Fruit fly (Drosophila melanogaster): ENCODE measurements around the gene CG43083.

CG43083 gene

DNA sequence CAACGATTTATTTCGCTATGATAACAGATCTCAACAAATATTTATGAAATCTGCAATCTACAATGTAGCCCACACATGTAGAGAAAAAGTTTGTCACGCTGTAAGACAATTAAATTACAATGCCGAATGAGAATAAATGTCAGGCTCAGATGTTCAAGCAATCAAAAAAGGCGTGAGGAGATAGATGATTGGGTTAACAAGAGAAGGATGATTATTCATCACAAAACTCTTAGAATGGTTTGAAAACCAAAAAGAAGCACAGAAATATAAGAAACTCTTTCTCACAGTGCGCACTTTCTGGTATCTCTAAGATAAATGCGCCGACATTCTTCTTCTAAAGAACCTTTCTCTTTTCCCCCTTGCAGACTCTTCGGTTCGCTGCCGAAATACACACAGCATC is 48.3 kb upstream of the CG43083 start (continued):
- TF ChIP-seq Doc3 (GFP tag; IDR thresholded peaks at IDR 0.05; ENCODE audit: partially characterized antibody), result no peak
- TF ChIP-seq CG30020 (tag; optimal IDR thresholded peaks at IDR 0.05), result no peak
- TF ChIP-seq pnt (GFP tag; optimal IDR thresholded peaks at IDR 0.05), result no peak
- 0 out of 3 replicates have a peak, but pooled peaks have one; percentile 63 for TF ChIP-seq ci (GFP tag; IDR thresholded peaks at IDR 0.05)
- TF ChIP-seq Chrac-16 (GFP tag; optimal IDR thresholded peaks at IDR 0.05), result peak; percentile 1
- no peak for TF ChIP-seq Nf-YC (tag; optimal IDR thresholded peaks at IDR 0.05)

DNA sequence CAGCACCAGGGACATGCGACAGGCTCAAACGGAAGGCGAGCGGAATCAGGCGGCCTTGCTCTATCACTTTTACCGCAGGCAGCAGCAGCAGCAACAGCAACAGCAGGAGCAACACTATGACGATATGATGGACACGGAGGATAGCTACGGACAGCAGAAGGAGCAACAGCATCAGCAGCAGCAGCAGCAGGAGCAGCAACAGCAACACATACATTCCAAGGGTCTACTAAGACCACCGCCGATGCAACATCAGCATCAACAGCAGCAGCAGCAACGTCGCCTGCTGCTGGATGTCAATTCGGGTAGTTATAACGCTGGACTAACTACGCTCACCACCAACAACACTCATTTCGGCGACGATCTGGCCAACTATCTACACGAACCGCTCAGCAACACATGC is 43.4 kb upstream of the CG43083 start:
- TF ChIP-seq CG2889 (GFP tag; IDR thresholded peaks at IDR 0.05) (no peak), Med (GFP tag) (peak; percentile 51)

dm6 chr3L:15610109-15610508 is 38.3 kb upstream of the CG43083 start, which contains the start of gene CG7650:
Gene CG7650 (minus strand): TSS chr3L:15610386.
- TF ChIP-seq sens (GFP tag) (peak; percentile 66), chinmo (GFP tag; IDR thresholded peaks at IDR 0.05; ENCODE audit: partially characterized antibody) (peak; percentile 87; the same call in 2 of the 4 replicates), mld (GFP tag; IDR thresholded peaks at IDR 0.05; ENCODE audit: partially characterized antibody) (peak; percentile 74; the same call in 2 of the 3 replicates), HLH4C (GFP tag; IDR thresholded peaks at IDR 0.05; ENCODE audit: partially characterized antibody) (peak; percentile 84), Jarid2 (GFP tag; optimal IDR thresholded peaks at IDR 0.05) (no peak), E2f2 (GFP tag; IDR thresholded peaks at IDR 0.05) (peak; percentile 95), az2 (GFP tag; optimal IDR thresholded peaks at IDR 0.05) (no peak), vnd (GFP tag; IDR thresholded peaks at IDR 0.05; ENCODE audit: partially characterized antibody) (peak; percentile 83), pros (GFP tag; optimal IDR thresholded peaks at IDR 0.05) (no peak), MBD-R2 (GFP tag; IDR thresholded peaks at IDR 0.05) (peak; percentile 68), CG3838 (GFP tag; optimal IDR thresholded peaks at IDR 0.05) (no peak), sna (GFP tag; IDR thresholded peaks at IDR 0.05; ENCODE audit: partially characterized antibody) (peak; percentile 81), Ets65A (GFP tag) (no peak), Sry-δ (GFP tag; optimal IDR thresholded peaks at IDR 0.05) (peak; percentile 73), CG6813 (GFP tag; optimal IDR thresholded peaks at IDR 0.05) (no peak), stwl (tag; optimal IDR thresholded peaks at IDR 0.05) (peak; percentile 72), Fer1 (GFP tag; optimal IDR thresholded peaks at IDR 0.05) (peak; percentile 16), gfzf (GFP tag; optimal IDR thresholded peaks at IDR 0.05) (peak; percentile 66), unc-4 (GFP tag; IDR thresholded peaks at IDR 0.05; ENCODE audit: partially characterized antibody) (peak; percentile 94), CG4617 (GFP tag; optimal IDR thresholded peaks at IDR 0.05; ENCODE audit: borderline replicate concordance) (peak; percentile 91), Myb (GFP tag; optimal IDR thresholded peaks at IDR 0.05) (peak; percentile 28), z (GFP tag; IDR thresholded peaks at IDR 0.05) (no peak), cato (GFP tag; optimal IDR thresholded peaks at IDR 0.05; ENCODE audit: borderline replicate concordance) (no peak), Hr51 (GFP tag; optimal IDR thresholded peaks at IDR 0.05) (no peak), amos (GFP tag; IDR thresholded peaks at IDR 0.05; ENCODE audit: partially characterized antibody) (peak; percentile 92), MESR4 (GFP tag; optimal IDR thresholded peaks at IDR 0.05) (peak; percentile 87), trem (tag; optimal IDR thresholded peaks at IDR 0.05) (peak; percentile 54), unpg (GFP tag; optimal IDR thresholded peaks at IDR 0.05) (no peak), Six4 (GFP tag; optimal IDR thresholded peaks at IDR 0.05) (no peak), caup (GFP tag; optimal IDR thresholded peaks at IDR 0.05; ENCODE audit: severe bottlenecking) (no peak), Tbp (GFP tag; optimal IDR thresholded peaks at IDR 0.05) (no peak), Scr (GFP tag; IDR thresholded peaks at IDR 0.05; ENCODE audit: partially characterized antibody) (peak; percentile 89), CG10979 (tag; optimal IDR thresholded peaks at IDR 0.05) (no peak), ro (GFP tag; IDR thresholded peaks at IDR 0.05) (no peak), tna (GFP tag; IDR thresholded peaks at IDR 0.05; ENCODE audit: partially characterized antibody) (peak; percentile 69), CG11085 (GFP tag; IDR thresholded peaks at IDR 0.05) (no peak), slp2 (GFP tag; optimal IDR thresholded peaks at IDR 0.05) (peak; percentile 3), NK7.1 (GFP tag; optimal IDR thresholded peaks at IDR 0.05) (no peak), eyg (GFP tag; optimal IDR thresholded peaks at IDR 0.05) (no peak)
